Fruit fly (Drosophila melanogaster): Measurements from ENCODE around the gene Ero1L.

dm6 chr3L:4177981-4178562, 7.9 kb downstream of the Ero1L start, which contains the start of gene Teh4:
- TF ChIP-seq CG8478 (optimal IDR thresholded peaks at IDR 0.05) (no peak), CTCF (optimal IDR thresholded peaks at IDR 0.05) (no peak)

Data from S2 (cell line).